Worm (Caenorhabditis elegans): ENCODE measurements around the gene Y6E2A.1.
"Not testable (repeated sequence)": the region's sequence is repeated elsewhere in the genome, so short reads cannot be mapped to it uniquely, and the experiment has no call there.

DNA sequence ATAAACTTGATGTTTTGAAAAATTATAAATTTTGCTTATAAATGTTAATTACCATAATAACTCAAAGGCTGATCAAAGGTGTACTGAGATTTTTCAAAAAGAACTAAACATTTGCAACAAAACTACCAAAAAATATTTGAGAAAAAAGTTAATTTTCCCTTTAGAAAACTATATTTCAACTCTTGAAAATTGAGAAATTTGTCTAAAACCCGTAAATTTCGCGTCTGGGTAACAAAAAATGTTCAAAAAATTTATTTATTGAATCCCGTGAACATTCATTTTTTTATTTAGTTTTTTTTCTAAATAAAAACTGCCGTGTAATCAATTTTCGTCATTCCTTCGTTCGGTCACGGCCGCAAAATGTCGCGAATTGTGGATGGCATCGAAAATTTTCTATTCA lies 40.2 kb downstream of the Y6E2A.1 start, which contains the start of gene K06B4.15:
- not testable (repeated sequence) for TF ChIP-seq syd-9 (tag; optimal IDR thresholded peaks at IDR 0.05); ceh-19 (GFP tag; optimal IDR thresholded peaks at IDR 0.05); sox-2 (GFP tag; IDR thresholded peaks at IDR 0.05); ahr-1 (tag; optimal IDR thresholded peaks at IDR 0.05); pha-4 (tag; optimal IDR thresholded peaks at IDR 0.05)

Data from whole organism, late embryonic.